Fruit fly (Drosophila melanogaster): ENCODE measurements around the gene CG32640.

Gene CG32640

dm6 chrX:13208075-13208474, 30.3 kb downstream of the CG32640 start (continued):
- TF ChIP-seq CG4318 (GFP tag; optimal IDR thresholded peaks at IDR 0.05) (no peak), CG8119 (GFP tag; IDR thresholded peaks at IDR 0.05) (no peak), Eip75B (GFP tag; optimal IDR thresholded peaks at IDR 0.05) (no peak), topi (GFP tag; optimal IDR thresholded peaks at IDR 0.05) (no peak), fkh (GFP tag; optimal IDR thresholded peaks at IDR 0.05) (no peak), Blimp-1 (GFP tag; optimal IDR thresholded peaks at IDR 0.05) (no peak), Eip78C (GFP tag) (peak; percentile 57), Ets21C (GFP tag; optimal IDR thresholded peaks at IDR 0.05) (no peak), CG31627 (GFP tag; optimal IDR thresholded peaks at IDR 0.05) (no peak), eg (GFP tag; IDR thresholded peaks at IDR 0.05) (no peak), CG32006 (GFP tag; optimal IDR thresholded peaks at IDR 0.05) (peak; percentile 24), CG15336 (GFP tag; IDR thresholded peaks at IDR 0.05) (no peak), fd85E (GFP tag; optimal IDR thresholded peaks at IDR 0.05) (no peak), lz (GFP tag; optimal IDR thresholded peaks at IDR 0.05) (no peak)

- TF ChIP-seq CG11294 (GFP tag; IDR thresholded peaks at IDR 0.05) (no peak), topi (GFP tag; optimal IDR thresholded peaks at IDR 0.05) (no peak), fd85E (GFP tag; optimal IDR thresholded peaks at IDR 0.05) (no peak), CG3919 (GFP tag; optimal IDR thresholded peaks at IDR 0.05) (no peak), CG32006 (GFP tag; optimal IDR thresholded peaks at IDR 0.05) (no peak), Eip93F (GFP tag; optimal IDR thresholded peaks at IDR 0.05) (no peak), svp (GFP tag) (no peak)
Measured at dm6 chrX:13208554-13208953, 30.7 kb downstream of the CG32640 start.

- TF ChIP-seq ss (GFP tag; optimal IDR thresholded peaks at IDR 0.05) (peak; percentile 45 to 49), fd85E (GFP tag; optimal IDR thresholded peaks at IDR 0.05) (no peak), CG9139 (GFP tag; optimal IDR thresholded peaks at IDR 0.05) (peak; percentile 52), Eip93F (GFP tag; optimal IDR thresholded peaks at IDR 0.05) (no peak), CG3919 (GFP tag; optimal IDR thresholded peaks at IDR 0.05) (no peak), CG3032 (tag; optimal IDR thresholded peaks at IDR 0.05) (peak; percentile 14), salr (GFP tag; optimal IDR thresholded peaks at IDR 0.05) (no peak), dsx (GFP tag; optimal IDR thresholded peaks at IDR 0.05; ENCODE audit: poor library complexity, severe bottlenecking) (peak; percentile 19), dac (GFP tag; optimal IDR thresholded peaks at IDR 0.05) (no peak), Eip78C (GFP tag) (peak; percentile 15), Lpt (GFP tag; optimal IDR thresholded peaks at IDR 0.05) (no peak)
Measured at dm6 chrX:13209410-13209809, 31.6 kb downstream of the CG32640 start.

- TF ChIP-seq vri (GFP tag; optimal IDR thresholded peaks at IDR 0.05) (no peak), eg (GFP tag; IDR thresholded peaks at IDR 0.05) (no peak), Sox15 (GFP tag; optimal IDR thresholded peaks at IDR 0.05) (no peak), CG8632 (GFP tag; optimal IDR thresholded peaks at IDR 0.05) (no peak), CG1621 (tag; optimal IDR thresholded peaks at IDR 0.05) (no peak), ss (GFP tag; optimal IDR thresholded peaks at IDR 0.05) (no peak), spab (GFP tag; optimal IDR thresholded peaks at IDR 0.05) (no peak), fd59A (GFP tag; optimal IDR thresholded peaks at IDR 0.05) (no peak), Ets21C (GFP tag; optimal IDR thresholded peaks at IDR 0.05) (no peak), CG10669 (GFP tag; optimal IDR thresholded peaks at IDR 0.05) (no peak), CG31627 (GFP tag; optimal IDR thresholded peaks at IDR 0.05) (no peak), Smox (GFP tag; optimal IDR thresholded peaks at IDR 0.05) (no peak), Hr4 (GFP tag; optimal IDR thresholded peaks at IDR 0.05) (no peak), lz (GFP tag; optimal IDR thresholded peaks at IDR 0.05) (no peak), dsx (GFP tag; optimal IDR thresholded peaks at IDR 0.05; ENCODE audit: poor library complexity, severe bottlenecking) (no peak), CG8119 (GFP tag; IDR thresholded peaks at IDR 0.05) (no peak), fd85E (GFP tag; optimal IDR thresholded peaks at IDR 0.05) (no peak)
Measured at dm6 chrX:13210429-13210828, 32.6 kb downstream of the CG32640 start.

Measured in whole organism, prepupa.